Worm (Caenorhabditis elegans): Measurements from ENCODE around the gene E04D5.4.

DNA sequence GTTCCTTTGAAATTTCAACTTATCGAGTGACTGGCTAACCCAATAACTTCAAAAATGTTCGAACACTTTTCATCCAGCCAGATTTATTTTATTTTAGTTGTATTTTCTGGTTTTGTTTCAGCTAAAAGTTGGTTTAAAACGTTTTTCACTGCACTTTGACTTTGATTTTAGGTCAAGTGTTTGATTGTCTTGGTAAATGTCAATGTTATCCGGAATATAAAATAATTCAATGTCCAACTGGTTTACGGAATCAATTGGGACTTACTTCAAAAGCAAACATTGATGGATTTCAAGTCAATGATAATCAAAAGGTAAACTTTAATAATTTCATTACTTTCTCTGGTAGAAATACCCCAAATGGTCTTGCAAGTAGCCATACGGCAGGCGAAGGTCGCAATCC is 43.8 kb downstream of the E04D5.4 start:
- TF ChIP-seq tbx-37 (GFP tag; conservative IDR thresholded peaks at IDR 0.05), result no peak
- no peak for TF ChIP-seq flt-1 (GFP tag; IDR thresholded peaks at IDR 0.05)
- TF ChIP-seq ama-1 (optimal IDR thresholded peaks at IDR 0.05), result no peak
- TF ChIP-seq sea-1 (GFP tag; conservative IDR thresholded peaks at IDR 0.05), result no peak
